Fruit fly (Drosophila melanogaster) S2 (cell line): ENCODE results near the gene ldbr.

Experiments
- CG8478 ChIP-seq: fragments of >200 bp; optimal IDR thresholded peaks from 2 replicates; lab custom pipeline; 2018
- CTCF ChIP-seq, 2 experiments: fragments of >200 bp; optimal IDR thresholded peaks; 2 replicates each; lab custom pipeline; 2018

Gene ldbr

DNA sequence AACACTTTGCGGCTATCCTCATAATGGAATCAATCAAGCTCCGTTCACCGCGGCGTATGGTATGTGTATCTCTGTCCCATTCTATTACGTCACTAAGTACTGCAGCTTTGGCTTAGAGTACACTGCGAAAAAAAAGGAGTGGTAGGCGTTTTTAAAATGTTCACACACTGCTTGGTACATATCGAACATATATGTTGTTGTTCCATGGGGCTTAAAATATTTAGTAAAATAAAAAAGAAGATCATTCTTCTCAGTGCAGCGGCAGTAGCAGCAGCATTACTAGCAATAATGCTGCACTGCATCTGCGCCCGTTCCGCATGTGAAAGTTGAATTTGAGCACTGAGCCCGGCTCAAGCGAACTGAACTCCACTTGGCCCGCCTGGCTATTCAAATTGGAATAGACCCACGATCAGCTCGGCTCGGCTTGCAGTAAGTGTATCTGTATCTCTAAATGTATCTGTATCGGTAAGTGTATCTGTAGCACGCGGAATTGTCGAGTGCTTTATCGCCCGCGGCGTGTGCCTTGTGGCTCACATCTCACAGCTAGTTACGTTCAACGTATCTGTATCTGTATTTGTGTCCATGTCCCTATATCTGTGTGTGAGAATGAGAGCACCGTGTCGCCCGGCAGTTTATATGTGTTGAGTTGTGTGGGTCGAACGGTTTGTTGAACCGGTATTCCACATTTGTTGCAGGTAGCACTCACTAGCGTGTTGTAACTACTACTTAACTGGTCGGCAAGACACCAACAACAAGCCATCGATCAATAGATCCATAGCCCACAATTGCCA lies 31.8 kb downstream of the ldbr start:
- no peak for TF ChIP-seq CG8478
- TF ChIP-seq CTCF (optimal IDR thresholded peaks at IDR 0.05; lab: Kevin White, UChicago), result no peak

DNA sequence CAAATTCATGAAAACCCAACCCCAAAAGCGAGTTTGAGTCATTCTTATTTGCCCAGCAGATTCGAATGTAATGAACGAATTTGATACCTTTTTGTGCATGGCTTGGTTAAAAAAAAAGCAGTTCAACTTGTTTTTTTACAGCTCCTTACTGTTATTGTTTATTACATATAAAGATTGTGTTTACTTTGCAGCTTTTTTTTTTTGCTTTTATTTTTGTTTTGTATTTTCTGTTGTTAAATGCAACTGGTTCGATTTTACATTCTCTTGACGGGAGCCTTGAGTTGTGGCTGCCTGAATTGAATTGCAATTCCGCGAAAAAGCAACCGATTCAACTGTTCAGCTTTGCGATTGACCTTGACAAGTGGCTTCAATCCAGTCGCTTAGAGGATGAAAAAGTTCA lies 32.9 kb downstream of the ldbr start:
- no peak for TF ChIP-seq CG8478
- TF ChIP-seq CTCF (optimal IDR thresholded peaks at IDR 0.05; lab: Kevin White, UChicago), result no peak

DNA sequence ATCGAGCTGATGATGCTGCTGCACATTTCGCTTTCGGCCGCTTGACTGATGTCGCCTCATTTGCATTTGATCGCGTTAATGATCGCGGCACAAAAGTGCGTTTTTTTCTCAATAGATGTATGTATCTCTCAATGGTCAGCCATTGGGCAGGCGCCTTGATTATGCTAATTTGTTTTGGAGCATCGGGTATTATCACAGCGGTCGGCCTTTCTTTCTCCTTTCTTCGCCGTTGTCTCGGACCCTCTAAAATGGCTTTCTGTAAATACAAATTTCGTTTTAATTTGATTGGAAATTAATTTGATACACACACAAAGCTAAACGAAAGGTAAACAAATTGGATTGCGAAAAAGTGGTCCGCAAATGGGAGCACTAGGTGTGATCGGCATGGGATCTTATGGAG lies 33.7 kb downstream of the ldbr start:
- TF ChIP-seq CG8478, result no peak
- TF ChIP-seq CTCF (optimal IDR thresholded peaks at IDR 0.05; lab: Kevin White, UChicago), result no peak

DNA sequence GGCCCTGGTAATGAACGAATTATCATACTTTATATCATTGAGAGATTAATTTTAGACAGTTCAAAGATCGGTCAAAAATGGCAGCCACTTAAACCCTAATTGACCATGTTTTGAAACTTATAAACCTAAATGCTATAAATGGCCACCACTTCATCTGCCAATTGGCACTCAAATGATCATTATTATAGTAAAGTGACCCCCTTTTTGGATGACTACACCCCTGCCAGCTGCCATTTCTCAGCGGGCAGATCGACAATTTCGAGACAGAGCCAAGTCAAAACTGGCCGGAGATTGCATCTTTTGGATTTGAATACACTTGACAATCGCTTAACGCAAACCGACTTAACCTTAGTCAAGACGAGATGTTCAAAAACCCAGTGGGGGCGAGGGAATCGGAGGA lies 34.6 kb downstream of the ldbr start:
- TF ChIP-seq CTCF (optimal IDR thresholded peaks at IDR 0.05; lab: Kevin White, UChicago) (no peak), CG8478 (no peak)

DNA sequence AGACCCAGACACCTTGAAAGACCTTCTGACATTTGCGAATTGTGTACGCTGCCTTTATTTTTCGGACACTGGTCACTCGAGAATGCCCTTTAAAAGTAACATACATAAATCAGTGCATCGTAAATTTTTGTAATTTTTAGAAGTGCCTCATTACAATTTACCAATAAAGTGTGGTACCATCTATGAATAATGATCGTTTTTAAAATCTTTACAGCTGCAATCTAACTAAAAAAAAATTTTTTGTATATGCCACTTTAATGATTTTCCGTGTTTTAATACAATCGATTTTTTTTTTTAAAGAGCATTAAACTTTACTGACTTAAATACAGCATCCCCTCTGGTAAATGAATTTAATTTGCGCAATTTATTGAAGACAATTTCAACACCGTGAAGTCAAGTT lies 35.5 kb downstream of the ldbr start:
- TF ChIP-seq CG8478, result no peak
- no peak for TF ChIP-seq CTCF (optimal IDR thresholded peaks at IDR 0.05; lab: Kevin White, UChicago)

DNA sequence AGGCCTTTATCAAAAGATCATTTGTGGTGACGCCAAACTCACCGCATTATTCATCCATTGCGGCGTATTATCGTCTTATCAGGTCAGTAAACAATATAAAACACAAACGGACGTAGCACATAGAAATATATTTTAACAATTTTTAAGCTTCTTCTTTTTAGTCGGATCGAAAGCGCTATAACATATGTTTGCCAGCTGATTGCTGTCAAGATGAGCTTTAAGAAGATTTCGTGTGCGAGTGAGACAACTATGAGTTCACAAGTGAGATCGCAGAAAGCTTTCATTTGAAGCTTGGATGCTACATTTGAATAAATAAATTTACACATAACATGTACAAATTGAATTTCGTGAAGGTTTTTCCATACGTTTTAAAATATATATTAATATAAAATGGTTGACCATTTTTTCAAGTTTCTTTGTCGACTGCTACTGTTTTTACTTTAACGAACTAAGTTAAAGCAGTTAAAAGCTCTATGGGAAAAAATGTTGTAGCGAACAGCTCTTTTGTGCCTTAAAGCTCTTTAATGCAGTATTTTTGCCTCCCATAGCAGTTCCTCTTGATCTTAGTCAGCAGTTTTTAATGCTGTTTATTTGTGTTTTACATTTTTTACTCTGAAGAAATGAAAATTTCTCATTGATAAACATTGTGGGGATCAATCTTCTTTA lies 37.2 kb downstream of the ldbr start, which contains the start of gene CG42445:
TSS of gene CG42445 (minus strand) at position 186 of the 666 bp plus-strand sequence.
- TF ChIP-seq CTCF (optimal IDR thresholded peaks at IDR 0.05; lab: Kevin White, UChicago) (no peak), CG8478 (no peak)

DNA sequence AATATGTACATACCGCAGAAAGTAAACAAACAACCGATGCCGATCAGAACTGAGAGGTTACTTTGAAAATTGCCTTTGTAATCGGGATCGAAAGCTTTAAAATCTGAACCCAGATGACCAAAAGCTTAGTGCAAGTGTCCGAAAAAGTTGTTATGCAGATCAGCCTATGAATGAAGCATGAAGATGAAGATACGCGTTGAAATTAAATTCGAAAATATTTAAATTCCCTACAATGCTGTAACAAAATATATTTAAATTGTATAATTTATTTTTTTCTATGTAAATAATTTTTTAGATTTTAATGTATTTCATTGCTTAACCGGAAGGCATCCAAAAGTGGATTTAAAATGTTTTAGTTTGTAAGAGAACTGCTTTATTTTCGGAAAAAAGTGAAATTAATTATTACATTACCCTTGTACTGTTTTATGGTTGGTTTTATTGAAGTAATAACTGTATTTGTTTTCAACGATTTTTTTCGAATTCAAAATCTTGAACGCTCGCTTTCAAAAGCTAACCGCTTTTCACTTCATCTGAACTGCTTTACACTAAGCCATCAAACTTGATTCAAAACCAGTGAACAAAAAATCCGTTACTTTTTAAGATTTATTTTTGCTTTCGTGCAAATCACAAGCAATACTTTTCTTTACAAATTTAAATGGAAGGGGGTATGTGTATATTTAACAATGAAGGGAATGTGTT lies 38.2 kb downstream of the ldbr start, which contains the start of gene CG43886:
TSS of gene CG43886 (minus strand) at position 51 of the 699 bp plus-strand sequence.
- no peak for TF ChIP-seq CTCF (optimal IDR thresholded peaks at IDR 0.05; lab: Kevin White, UChicago)
- no peak for TF ChIP-seq CG8478

DNA sequence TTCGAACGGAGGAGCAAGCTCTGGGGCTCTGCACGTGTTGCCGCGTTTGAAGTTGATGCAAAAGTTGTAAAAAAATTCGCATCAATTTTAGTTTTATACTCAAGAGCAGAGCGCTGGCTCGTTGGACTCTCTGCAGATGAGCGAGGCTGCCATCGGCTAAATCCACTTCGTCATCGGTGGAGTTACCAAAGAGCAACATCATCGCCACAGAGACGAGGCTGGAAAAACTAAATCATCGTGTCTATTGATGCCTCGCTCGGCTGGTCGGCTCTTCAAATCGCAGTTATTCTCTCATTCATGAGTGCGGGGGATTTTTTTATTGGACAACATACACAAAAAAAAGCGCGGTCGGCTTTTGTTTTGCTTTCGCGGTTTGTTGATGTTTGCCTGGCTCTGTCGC lies 43.8 kb downstream of the ldbr start, which contains the start of gene CG13675:
TSS of gene CG13675 (minus strand) at position 83 of the 400 bp plus-strand sequence.
- no peak for TF ChIP-seq CG8478
- TF ChIP-seq CTCF (optimal IDR thresholded peaks at IDR 0.05; lab: Kevin White, UChicago), result no peak
